Fruit fly (Drosophila melanogaster) whole organism, prepupa: ENCODE measurements around the gene mask.

Experiments
- Blimp-1 ChIP-seq: fragments of 200-800 bp; sonication (Bioruptor generic); optimal IDR thresholded peaks from 3 replicates; lab custom pipeline; 2017; ENCODE audit warnings: missing biosample characterization, missing genetic modification characterization, mild to moderate bottlenecking, moderate library complexity, missing genetic modification reagents
- CG10631 ChIP-seq: fragments of 200-800 bp; sonication (Bioruptor generic); optimal IDR thresholded peaks from 2 replicates; lab custom pipeline; 2016; ENCODE audit warnings: missing biosample characterization, missing genetic modification characterization
- CG10669 ChIP-seq: fragments of 200-800 bp; sonication (Bioruptor generic); optimal IDR thresholded peaks from 3 replicates; lab custom pipeline; 2018; ENCODE audit warnings: missing biosample characterization, mild to moderate bottlenecking, missing genetic modification characterization, moderate library complexity
- CG11762 ChIP-seq: fragments of 200-800 bp; sonication (Bioruptor generic); optimal IDR thresholded peaks from 3 replicates; lab custom pipeline; 2016; ENCODE audit warnings: missing biosample characterization, missing genetic modification characterization; ENCODE audit not compliant: insufficient read depth
- CG11902 ChIP-seq: fragments of 200-800 bp; sonication (Bioruptor generic); optimal IDR thresholded peaks from 3 replicates; lab custom pipeline; 2016; ENCODE audit warnings: missing biosample characterization, missing genetic modification characterization
- CG1621 ChIP-seq: fragments of 200-800 bp; sonication (Bioruptor generic); optimal IDR thresholded peaks from 3 replicates; lab custom pipeline; 2018; ENCODE audit warnings: missing biosample characterization, mild to moderate bottlenecking, missing genetic modification characterization
- CG3032 ChIP-seq: fragments of 200-800 bp; optimal IDR thresholded peaks from 2 replicates; lab custom pipeline; 2019; ENCODE audit warnings: missing biosample characterization, mild to moderate bottlenecking, missing genetic modification characterization, moderate library complexity
- CG31627 ChIP-seq: fragments of 200-800 bp; sonication (Bioruptor generic); optimal IDR thresholded peaks from 3 replicates; lab custom pipeline; 2016; ENCODE audit warnings: missing biosample characterization, missing genetic modification characterization
- CG34406 ChIP-seq: fragments of 200-800 bp; sonication (Bioruptor generic); optimal IDR thresholded peaks from 3 replicates; lab custom pipeline; 2016; ENCODE audit warnings: missing biosample characterization, missing genetic modification characterization
- CG3919 ChIP-seq: fragments of 200-800 bp; sonication (Bioruptor generic); optimal IDR thresholded peaks from 3 replicates; lab custom pipeline; 2016; ENCODE audit warnings: missing biosample characterization, missing genetic modification characterization
- CG4318 ChIP-seq: fragments of 200-800 bp; sonication (Bioruptor generic); optimal IDR thresholded peaks from 3 replicates; lab custom pipeline; 2017; ENCODE audit warnings: missing biosample characterization, mild to moderate bottlenecking, missing genetic modification characterization
- CG6163 ChIP-seq: fragments of 200-800 bp; sonication (Bioruptor generic); IDR thresholded peaks from 3 replicates; pipeline ENCODE4 v1.3.6; 2022; ENCODE audit warnings: missing biosample characterization, missing genetic modification characterization
- CG6276 ChIP-seq: fragments of 200-800 bp; sonication (Bioruptor generic); optimal IDR thresholded peaks from 2 replicates; lab custom pipeline; 2017; ENCODE audit warnings: missing biosample characterization, mild to moderate bottlenecking, missing genetic modification characterization
- CG6792 ChIP-seq: fragments of 200-800 bp; sonication (Bioruptor generic); optimal IDR thresholded peaks from 3 replicates; lab custom pipeline; 2016; ENCODE audit warnings: missing biosample characterization, missing genetic modification characterization
- CG6854 ChIP-seq: fragments of 200-800 bp; sonication (Bioruptor generic); optimal IDR thresholded peaks from 2 replicates; lab custom pipeline; 2017; ENCODE audit warnings: missing biosample characterization, mild to moderate bottlenecking, missing genetic modification characterization
- CG7368 ChIP-seq: fragments of 200-800 bp; sonication (Bioruptor generic); optimal IDR thresholded peaks from 3 replicates; lab custom pipeline; 2016; ENCODE audit warnings: missing biosample characterization, missing genetic modification characterization
- CG8319 ChIP-seq: fragments of 200-800 bp; sonication (Bioruptor generic); optimal IDR thresholded peaks from 3 replicates; lab custom pipeline; 2016; ENCODE audit warnings: missing biosample characterization, missing genetic modification characterization
- CG9139 ChIP-seq: fragments of 200-800 bp; sonication (Bioruptor generic); optimal IDR thresholded peaks from 3 replicates; lab custom pipeline; 2017; ENCODE audit warnings: missing biosample characterization, mild to moderate bottlenecking, missing genetic modification characterization
- Eip75B ChIP-seq: fragments of 200-800 bp; sonication (Bioruptor generic); optimal IDR thresholded peaks from 3 replicates; lab custom pipeline; 2016; ENCODE audit warnings: missing biosample characterization, missing genetic modification characterization
- Ets21C ChIP-seq: fragments of 200-800 bp; sonication (Bioruptor generic); optimal IDR thresholded peaks from 3 replicates; lab custom pipeline; 2016; ENCODE audit warnings: missing biosample characterization, missing genetic modification characterization
- Ets96B ChIP-seq: fragments of 200-800 bp; optimal IDR thresholded peaks from 2 replicates; lab custom pipeline; 2019; ENCODE audit warnings: missing biosample characterization, mild to moderate bottlenecking, missing genetic modification characterization, moderate library complexity
- Gug ChIP-seq: fragments of 200-800 bp; sonication (Bioruptor generic); IDR thresholded peaks from 2 replicates; pipeline ENCODE4 v1.3.6; 2022; ENCODE audit warnings: missing biosample characterization, missing genetic modification characterization
- Hr39 ChIP-seq: fragments of 200-800 bp; sonication (Bioruptor generic); optimal IDR thresholded peaks from 2 replicates; lab custom pipeline; 2016; ENCODE audit warnings: missing biosample characterization, missing genetic modification characterization
- Hr4 ChIP-seq: fragments of 200-800 bp; sonication (Bioruptor generic); optimal IDR thresholded peaks from 3 replicates; lab custom pipeline; 2016; ENCODE audit warnings: missing biosample characterization, missing genetic modification characterization
- Lpt ChIP-seq: fragments of 200-800 bp; sonication (Bioruptor generic); optimal IDR thresholded peaks from 3 replicates; lab custom pipeline; 2016; ENCODE audit warnings: missing biosample characterization, missing genetic modification characterization
- Met ChIP-seq: fragments of 200-800 bp; sonication (Bioruptor generic); optimal IDR thresholded peaks from 3 replicates; lab custom pipeline; 2016; ENCODE audit warnings: missing biosample characterization, missing genetic modification characterization
- OdsH ChIP-seq: fragments of 200-800 bp; sonication (Bioruptor generic); optimal IDR thresholded peaks from 3 replicates; lab custom pipeline; 2016; ENCODE audit warnings: missing biosample characterization, missing genetic modification characterization
- Smox ChIP-seq: fragments of 200-800 bp; sonication (Bioruptor generic); optimal IDR thresholded peaks from 3 replicates; lab custom pipeline; 2016; ENCODE audit warnings: missing biosample characterization, missing genetic modification characterization
- Sox14 ChIP-seq: fragments of 200-800 bp; sonication (Bioruptor generic); optimal IDR thresholded peaks from 3 replicates; lab custom pipeline; 2016; ENCODE audit warnings: missing biosample characterization, missing genetic modification characterization
- Sox15 ChIP-seq: fragments of 200-800 bp; sonication (Bioruptor generic); optimal IDR thresholded peaks from 3 replicates; lab custom pipeline; 2016; ENCODE audit warnings: missing biosample characterization, missing genetic modification characterization
- acj6 ChIP-seq: fragments of 200-800 bp; sonication (Bioruptor generic); optimal IDR thresholded peaks from 3 replicates; lab custom pipeline; 2016; ENCODE audit warnings: missing biosample characterization, missing genetic modification characterization
- cyc ChIP-seq: fragments of 200-800 bp; sonication (Bioruptor generic); optimal IDR thresholded peaks from 3 replicates; lab custom pipeline; 2016; ENCODE audit warnings: missing biosample characterization, missing genetic modification characterization
- dsx ChIP-seq: fragments of 200-800 bp; optimal IDR thresholded peaks from 3 replicates; lab custom pipeline; 2019; ENCODE audit warnings: missing biosample characterization, mild to moderate bottlenecking, missing genetic modification characterization, moderate library complexity; ENCODE audit not compliant: poor library complexity, severe bottlenecking
- eg ChIP-seq: fragments of 200-800 bp; sonication (Bioruptor generic); IDR thresholded peaks from 3 replicates; pipeline ENCODE4 v1.3.6; 2022; ENCODE audit warnings: missing biosample characterization, missing genetic modification characterization
- fd85E ChIP-seq: fragments of 200-800 bp; sonication (Bioruptor generic); optimal IDR thresholded peaks from 3 replicates; lab custom pipeline; 2016; ENCODE audit warnings: missing biosample characterization, missing genetic modification characterization
- fkh ChIP-seq: fragments of 200-800 bp; sonication (Bioruptor generic); optimal IDR thresholded peaks from 3 replicates; lab custom pipeline; 2017; ENCODE audit warnings: missing biosample characterization, mild to moderate bottlenecking, missing genetic modification characterization, moderate library complexity
- lz ChIP-seq: fragments of 200-800 bp; sonication (Bioruptor generic); optimal IDR thresholded peaks from 3 replicates; lab custom pipeline; 2016; ENCODE audit warnings: missing biosample characterization, missing genetic modification characterization
- salr ChIP-seq, 2 experiments: fragments of 200-800 bp; sonication (Bioruptor generic); optimal IDR thresholded peaks; 3 replicates each; lab custom pipeline; 2016 to 2018; ENCODE audit warnings: missing biosample characterization in 2 of 2, missing genetic modification characterization in 2 of 2, mild to moderate bottlenecking in 1 of 2
- spab ChIP-seq: fragments of 200-800 bp; sonication (Bioruptor generic); optimal IDR thresholded peaks from 2 replicates; lab custom pipeline; 2017; ENCODE audit warnings: missing biosample characterization, mild to moderate bottlenecking, missing genetic modification characterization, missing genetic modification reagents
- svp ChIP-seq: fragments of 200-800 bp; sonication (Bioruptor generic); peaks from one replicate; lab custom pipeline; 2016; ENCODE audit warnings: missing biosample characterization, missing genetic modification characterization
- topi ChIP-seq: fragments of 200-800 bp; sonication (Bioruptor generic); optimal IDR thresholded peaks from 3 replicates; lab custom pipeline; 2016; ENCODE audit warnings: missing biosample characterization, missing genetic modification characterization

mask gene

DNA sequence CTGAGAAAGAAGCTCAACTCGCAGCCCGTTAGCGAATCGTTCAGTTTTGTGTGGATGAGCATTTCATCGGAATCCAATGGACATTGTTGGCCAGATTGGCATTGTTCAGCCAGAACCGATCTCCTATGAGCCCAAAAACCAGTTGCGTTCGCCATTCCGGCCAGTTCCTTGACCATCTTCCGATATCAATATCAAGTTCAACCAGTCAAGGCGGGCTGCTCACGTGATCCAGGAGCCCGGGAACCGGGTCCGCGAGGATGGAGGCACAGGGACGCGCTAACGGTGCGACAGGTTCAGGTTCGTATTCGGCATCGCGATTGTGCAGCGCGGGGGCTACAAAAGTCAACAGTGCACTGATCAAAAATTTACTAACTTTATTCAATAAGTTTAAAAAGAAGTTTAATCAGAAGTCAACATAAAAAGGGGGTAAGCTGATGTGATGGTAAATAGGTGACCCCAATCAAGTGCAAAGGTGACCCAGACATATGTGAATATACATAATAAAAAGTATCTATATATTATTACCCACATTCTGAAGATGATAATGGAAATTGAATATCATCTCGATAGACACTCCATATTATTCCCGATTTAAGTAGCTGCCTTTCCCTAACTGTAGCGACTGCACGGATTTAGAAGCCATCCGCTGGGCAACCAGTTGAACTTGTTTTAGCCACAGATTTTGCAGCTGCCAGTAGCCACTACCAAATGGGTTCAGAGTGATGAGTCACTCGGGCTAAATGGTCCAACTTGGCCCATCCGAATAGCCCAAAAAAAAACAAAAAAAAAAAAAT is 36.6 kb downstream of the mask start (continued):
- peak; percentile 84 for TF ChIP-seq dsx
- TF ChIP-seq Sox15 (GFP tag; lab: Kevin White, UChicago): peak; percentile 79
- TF ChIP-seq Ets21C: peak; percentile 44
- peak; percentile 68 for TF ChIP-seq cyc (GFP tag; lab: Kevin White, UChicago)
- peak; percentile 62 for TF ChIP-seq CG31627 (GFP tag; lab: Kevin White, UChicago)
- peak; percentile 88 for TF ChIP-seq CG8319
- TF ChIP-seq CG10669 (GFP tag; lab: Kevin White, UChicago): peak; percentile 86
- TF ChIP-seq CG9139 (GFP tag; lab: Kevin White, UChicago): peak; percentile 76
- TF ChIP-seq Sox14 (GFP tag; lab: Kevin White, UChicago): peak; percentile 81
- peak; percentile 63; the same call in 1 of the 2 replicates for TF ChIP-seq Gug (GFP tag; lab: Robert Waterston, UW)
- peak; percentile 94 for TF ChIP-seq CG3032
- peak; percentile 88 for TF ChIP-seq OdsH (GFP tag; lab: Kevin White, UChicago)
- TF ChIP-seq Lpt (GFP tag; lab: Kevin White, UChicago): peak; percentile 82
- peak; percentile 84 for TF ChIP-seq CG11762 (GFP tag; lab: Kevin White, UChicago)
- peak; percentile 83 for TF ChIP-seq Smox (GFP tag; lab: Kevin White, UChicago)
- peak; percentile 21 for TF ChIP-seq Met
- peak; percentile 70 for TF ChIP-seq CG7368 (GFP tag; lab: Kevin White, UChicago)
- peak; percentile 74 for TF ChIP-seq lz (GFP tag; lab: Kevin White, UChicago)
- TF ChIP-seq CG34406 (GFP tag; lab: Kevin White, UChicago): peak; percentile 88
- peak; percentile 89 for TF ChIP-seq spab
- peak; percentile 69; the same call in 2 of the 3 replicates for TF ChIP-seq CG6163 (GFP tag; lab: Robert Waterston, UW)
- TF ChIP-seq topi (GFP tag; lab: Kevin White, UChicago): peak; percentile 80
- no peak for TF ChIP-seq fd85E (GFP tag; lab: Kevin White, UChicago)
- TF ChIP-seq Blimp-1 (GFP tag; lab: Kevin White, UChicago): peak; percentile 60
- TF ChIP-seq salr (GFP tag; optimal IDR thresholded peaks at IDR 0.05; lab: Kevin White, UChicago): peak; percentile 73 to 85
- peak; percentile 90 for TF ChIP-seq Ets96B
- peak; percentile 82 for TF ChIP-seq CG4318
- TF ChIP-seq acj6 (GFP tag; lab: Kevin White, UChicago): peak; percentile 86
- TF ChIP-seq Hr4 (GFP tag; lab: Kevin White, UChicago): peak; percentile 87
- peak; percentile 88 for TF ChIP-seq CG6792
- TF ChIP-seq eg (GFP tag; lab: Robert Waterston, UW): peak; percentile 62; the same call in 1 of the 3 replicates
- peak; percentile 82 for TF ChIP-seq CG6276 (GFP tag; lab: Kevin White, UChicago)
- peak; percentile 62 for TF ChIP-seq CG6854 (GFP tag; lab: Kevin White, UChicago)
- TF ChIP-seq CG3919 (GFP tag; lab: Kevin White, UChicago): peak; percentile 86
- TF ChIP-seq CG10631: peak; percentile 89
- peak; percentile 79 for TF ChIP-seq CG1621 (tag; lab: Kevin White, UChicago)
- peak; percentile 87 for TF ChIP-seq Eip75B
- TF ChIP-seq Hr39 (GFP tag; lab: Kevin White, UChicago): peak; percentile 59
- peak; percentile 71 for TF ChIP-seq CG11902 (GFP tag; lab: Kevin White, UChicago)
- TF ChIP-seq fkh (GFP tag; lab: Kevin White, UChicago): no peak
- TF ChIP-seq svp (GFP tag; lab: Kevin White, UChicago): peak; percentile 92
